Worm (Caenorhabditis elegans) whole organism, L4/young adult: ENCODE measurements around the gene cest-1.2.

Experiments used
- W03F9.2 ChIP-seq: fragments of 150-350 bp; optimal IDR thresholded peaks from 2 replicates; lab custom pipeline; 2014; ENCODE audit warnings: missing biosample characterization, missing genetic modification characterization
- dao-5 ChIP-seq: sonication (generic microtip); optimal IDR thresholded peaks from 2 replicates; lab custom pipeline; 2016; ENCODE audit warnings: missing genotype, missing genetic modification characterization, moderate library complexity, missing compliant biosample characterization
- him-1 ChIP-seq: sonication (generic microtip); optimal IDR thresholded peaks from 2 replicates; lab custom pipeline; 2016; ENCODE audit warnings: missing genotype, missing genetic modification reagents, missing genetic modification characterization, missing compliant biosample characterization

- TF ChIP-seq dao-5, result no peak
- TF ChIP-seq him-1 (tag; lab: Kevin White, UChicago), result peak; percentile 33
- peak; percentile 14 for TF ChIP-seq W03F9.2 (tag; lab: Kevin White, UChicago)
These were observed 32.8 kb upstream of the cest-1.2 start, which contains the start of gene atfs-1 for ce11 chrV:14193451-14193850.
